Worm (Caenorhabditis elegans): ENCODE results near the gene F56C3.4.

Gene F56C3.4

DNA sequence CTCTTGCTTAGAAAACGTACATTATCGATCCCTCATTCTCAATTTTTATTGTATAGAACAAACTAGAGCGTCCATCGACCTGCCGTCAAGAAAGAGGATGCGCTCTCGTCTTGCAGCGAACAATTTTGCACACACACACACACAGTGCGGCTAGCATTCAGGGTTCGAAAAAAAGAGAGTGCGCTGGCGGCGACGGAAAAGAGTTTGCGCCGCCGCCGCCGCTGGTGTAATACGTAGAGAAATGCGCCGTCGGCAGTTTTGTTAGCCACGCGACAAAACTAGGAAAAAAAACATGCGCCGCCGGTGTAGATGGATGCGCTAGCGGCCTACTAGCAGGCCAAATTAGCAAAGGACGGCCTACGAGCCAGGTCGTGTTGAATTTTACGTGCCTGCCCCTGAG is 23.0 kb upstream of the F56C3.4 start:
- TF ChIP-seq sdz-12 (GFP tag; optimal IDR thresholded peaks at IDR 0.05) (no peak), set-16 (GFP tag; IDR thresholded peaks at IDR 0.05) (0 out of 2 replicates have a peak, but pooled peaks have one; percentile 15), egl-43 (GFP tag; IDR thresholded peaks at IDR 0.05) (peak; percentile 30; the same call in 1 of the 2 replicates)

DNA sequence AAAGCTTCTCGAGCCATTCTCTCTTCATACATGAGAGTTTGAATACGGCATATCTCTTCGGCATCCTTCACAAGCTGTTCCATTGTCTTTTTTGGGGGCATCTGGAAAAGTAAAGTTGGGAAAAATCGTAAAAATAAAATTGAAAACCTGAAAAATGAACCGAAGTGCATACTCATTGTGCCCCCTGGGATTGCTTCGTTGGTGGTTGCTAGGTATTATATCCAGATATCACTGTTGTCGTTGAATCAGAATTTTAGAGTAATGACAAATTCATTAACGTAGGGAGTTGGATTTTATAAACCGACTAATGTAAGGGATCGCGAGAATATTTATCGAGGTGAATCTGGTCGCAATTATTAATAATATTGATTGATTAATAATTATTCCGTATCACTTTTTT is 21.0 kb upstream of the F56C3.4 start, which contains the start of gene F56C3.10:
Gene F56C3.10, minus strand, starts transcription at position 101 of the 400 bp plus-strand sequence.
- no peak for TF ChIP-seq lin-39 (tag; optimal IDR thresholded peaks at IDR 0.05)
- no peak for TF ChIP-seq unc-62 (GFP tag; optimal IDR thresholded peaks at IDR 0.05 in 1 of 2)
- no peak for TF ChIP-seq unc-62 (tag; optimal IDR thresholded peaks at IDR 0.05)
- TF ChIP-seq ZK546.5 (tag; optimal IDR thresholded peaks at IDR 0.05): no peak
- no peak for TF ChIP-seq mep-1 (tag; optimal IDR thresholded peaks at IDR 0.05)
- no peak for TF ChIP-seq fos-1 (tag; optimal IDR thresholded peaks at IDR 0.05)
- no peak for TF ChIP-seq madf-5 (GFP tag; IDR thresholded peaks at IDR 0.05)
- TF ChIP-seq jun-1 (tag; optimal IDR thresholded peaks at IDR 0.05): no peak
- TF ChIP-seq unc-39 (tag; optimal IDR thresholded peaks at IDR 0.05): no peak
- TF ChIP-seq Y75B8A.6 (GFP tag; IDR thresholded peaks at IDR 0.05): no peak
- no peak for TF ChIP-seq ceh-82 (tag; optimal IDR thresholded peaks at IDR 0.05)
- TF ChIP-seq gei-8 (GFP tag; optimal IDR thresholded peaks at IDR 0.05): no peak
- TF ChIP-seq mdt-29 (GFP tag; IDR thresholded peaks at IDR 0.05): no peak
- TF ChIP-seq aly-2 (tag; optimal IDR thresholded peaks at IDR 0.05): no peak
- TF ChIP-seq ceh-44 (GFP tag; IDR thresholded peaks at IDR 0.05): no peak
- no peak for TF ChIP-seq nhr-41 (GFP tag; IDR thresholded peaks at IDR 0.05)
- no peak for TF ChIP-seq spr-1 (tag; optimal IDR thresholded peaks at IDR 0.05)
- no peak for TF ChIP-seq ceh-32 (tag; optimal IDR thresholded peaks at IDR 0.05; ENCODE audit: poor library complexity)

DNA sequence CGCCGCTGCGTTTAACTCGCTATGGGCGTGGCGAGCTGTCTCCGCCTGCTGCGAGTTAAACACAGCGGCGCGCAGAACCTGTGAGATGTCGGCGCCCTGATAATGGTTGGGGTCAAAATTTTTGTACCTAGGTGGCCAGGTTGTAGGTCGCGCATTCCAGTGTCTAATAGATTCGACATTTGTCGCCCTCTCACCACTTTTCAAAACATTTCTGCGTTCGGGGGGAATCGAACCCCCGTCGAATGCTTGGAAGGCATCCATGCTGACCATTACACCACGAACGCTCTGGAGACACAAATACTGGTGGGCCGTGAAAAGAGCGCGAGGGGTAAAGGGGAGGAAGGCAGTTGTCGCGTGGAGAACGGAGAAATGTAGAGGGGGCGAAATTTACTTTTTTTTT is 18.9 kb upstream of the F56C3.4 start:
- TF ChIP-seq F49E8.2 (tag; optimal IDR thresholded peaks at IDR 0.05; ENCODE audit: borderline replicate concordance) (peak; percentile 43), tra-1 (GFP tag; IDR thresholded peaks at IDR 0.05) (peak; percentile 67), F44E2.7 (GFP tag; IDR thresholded peaks at IDR 0.05) (peak; percentile 89; the same call in 1 of the 2 replicates), D1046.2 (GFP tag; IDR thresholded peaks at IDR 0.05) (0 out of 2 replicates have a peak, but pooled peaks have one; percentile 67), zfp-2 (tag; optimal IDR thresholded peaks at IDR 0.05) (peak; percentile 33), nhr-48 (tag; optimal IDR thresholded peaks at IDR 0.05) (peak; percentile 67), spr-1 (tag; optimal IDR thresholded peaks at IDR 0.05) (peak; percentile 53), F10B5.3 (tag; optimal IDR thresholded peaks at IDR 0.05) (peak; percentile 62), mxl-2 (GFP tag; conservative IDR thresholded peaks at IDR 0.05) (peak; percentile 81), ceh-20 (GFP tag; IDR thresholded peaks at IDR 0.05) (peak; percentile 76; the same call in 1 of the 2 replicates), madf-9 (GFP tag; conservative IDR thresholded peaks at IDR 0.05) (peak; percentile 73; the same call in 1 of the 2 replicates), lin-29 (GFP tag; IDR thresholded peaks at IDR 0.05) (peak; percentile 77), nhr-42 (GFP tag; IDR thresholded peaks at IDR 0.05) (peak; percentile 90), ces-1 (GFP tag; optimal IDR thresholded peaks at IDR 0.05) (no peak), nhr-77 (tag; optimal IDR thresholded peaks at IDR 0.05) (peak; percentile 30), dve-1 (tag; optimal IDR thresholded peaks at IDR 0.05; ENCODE audit: insufficient read depth) (peak; percentile 43), ceh-44 (GFP tag; IDR thresholded peaks at IDR 0.05) (no peak), hmg-1.1 (GFP tag; IDR thresholded peaks at IDR 0.05) (peak; percentile 96), nhr-237 (tag; optimal IDR thresholded peaks at IDR 0.05) (no peak), lir-3 (tag; optimal IDR thresholded peaks at IDR 0.05) (peak; percentile 56), lin-39 (tag; optimal IDR thresholded peaks at IDR 0.05) (no peak), pha-4 (GFP tag; IDR thresholded peaks at IDR 0.05) (peak; percentile 84), pha-4 (tag; optimal IDR thresholded peaks at IDR 0.05) (no peak), snpc-4 (tag; optimal IDR thresholded peaks at IDR 0.05) (peak; percentile 2), zip-11 (GFP tag; IDR thresholded peaks at IDR 0.05) (0 out of 2 replicates have a peak, but pooled peaks have one; percentile 43), nhr-11 (tag; optimal IDR thresholded peaks at IDR 0.05) (peak; percentile 35), lim-7 (GFP tag; IDR thresholded peaks at IDR 0.05) (peak; percentile 88), duxl-1 (tag; optimal IDR thresholded peaks at IDR 0.05; ENCODE audit: poor library complexity) (peak; percentile 83), daf-12 (tag; optimal IDR thresholded peaks at IDR 0.05) (no peak), Y105C5A.15 (GFP tag; IDR thresholded peaks at IDR 0.05) (0 out of 2 replicates have a peak, but pooled peaks have one; percentile 63), ama-1 (optimal IDR thresholded peaks at IDR 0.05) (no peak), dmd-8 (GFP tag; IDR thresholded peaks at IDR 0.05) (peak; percentile 95)

All from whole organism, L4 larva.